Fruit fly (Drosophila melanogaster) whole organism, adult: ENCODE results near the gene S-Lap2.

ENCODE experiments used
- CG11617 ChIP-seq: fragments of 200-800 bp; sonication (Bioruptor generic); optimal IDR thresholded peaks from 2 replicates; lab custom pipeline; 2017; ENCODE audit warnings: mild to moderate bottlenecking, missing biosample characterization, missing genetic modification reagents, missing genetic modification characterization
- CG12768 ChIP-seq: fragments of 200-800 bp; sonication (Bioruptor generic); optimal IDR thresholded peaks from 2 replicates; lab custom pipeline; 2017; ENCODE audit warnings: missing biosample characterization, missing genetic modification characterization, mild to moderate bottlenecking, moderate library complexity, missing genetic modification reagents
- CG14711 ChIP-seq: fragments of 200-800 bp; sonication (Bioruptor generic); optimal IDR thresholded peaks from 2 replicates; lab custom pipeline; 2018; ENCODE audit warnings: missing biosample characterization, mild to moderate bottlenecking, missing genetic modification characterization, moderate library complexity
- CG1620 ChIP-seq: fragments of 200-800 bp; sonication (Bioruptor generic); optimal IDR thresholded peaks from 2 replicates; lab custom pipeline; 2016; ENCODE audit warnings: missing biosample characterization, missing genetic modification characterization
- CG33017 ChIP-seq: fragments of 200-800 bp; sonication (Bioruptor generic); optimal IDR thresholded peaks from 2 replicates; lab custom pipeline; 2018; ENCODE audit warnings: missing biosample characterization, mild to moderate bottlenecking, missing genetic modification characterization, moderate library complexity
- CG5204 ChIP-seq: fragments of 200-800 bp; sonication (Bioruptor generic); optimal IDR thresholded peaks from 2 replicates; lab custom pipeline; 2016; ENCODE audit warnings: missing biosample characterization, missing genetic modification characterization
- CG7045 ChIP-seq: fragments of 200-800 bp; sonication (Bioruptor generic); optimal IDR thresholded peaks from 2 replicates; lab custom pipeline; 2017; ENCODE audit warnings: missing biosample characterization, mild to moderate bottlenecking, missing genetic modification characterization
- CG7101 ChIP-seq: fragments of 200-800 bp; sonication (Bioruptor generic); optimal IDR thresholded peaks from 2 replicates; lab custom pipeline; 2018; ENCODE audit warnings: missing biosample characterization, mild to moderate bottlenecking, missing genetic modification characterization, moderate library complexity
- Clk ChIP-seq: fragments of 200-800 bp; sonication (Bioruptor generic); optimal IDR thresholded peaks from 2 replicates; lab custom pipeline; 2017; ENCODE audit warnings: missing biosample characterization, missing genetic modification characterization
- Crg-1 ChIP-seq: fragments of 200-800 bp; sonication (Bioruptor generic); optimal IDR thresholded peaks from 2 replicates; lab custom pipeline; 2016; ENCODE audit warnings: missing biosample characterization, missing genetic modification characterization
- Hr96 ChIP-seq: fragments of 200-800 bp; sonication (Bioruptor generic); optimal IDR thresholded peaks from 2 replicates; lab custom pipeline; 2016; ENCODE audit warnings: missing biosample characterization, missing genetic modification characterization
- Mnt ChIP-seq: fragments of 200-800 bp; sonication (Bioruptor generic); optimal IDR thresholded peaks from 2 replicates; lab custom pipeline; 2016; ENCODE audit warnings: missing biosample characterization, mild to moderate bottlenecking, missing genetic modification characterization
- bab1 ChIP-seq: fragments of 200-800 bp; sonication (Bioruptor generic); optimal IDR thresholded peaks from 3 replicates; lab custom pipeline; 2019; ENCODE audit warnings: missing biosample characterization, mild to moderate bottlenecking, missing genetic modification characterization, moderate library complexity
- cic ChIP-seq: fragments of 200-800 bp; sonication (Bioruptor generic); optimal IDR thresholded peaks from 2 replicates; lab custom pipeline; 2017; ENCODE audit warnings: missing biosample characterization, mild to moderate bottlenecking, missing genetic modification characterization, moderate library complexity
- cnc ChIP-seq, 2 experiments: fragments of >200 bp; optimal IDR thresholded peaks; 2 replicates each; lab custom pipeline; 2017
- kay ChIP-seq: fragments of 200-800 bp; sonication (Bioruptor generic); peaks from one replicate; lab custom pipeline; 2016; ENCODE audit warnings: missing biosample characterization, missing genetic modification characterization, borderline replicate concordance
- ovo ChIP-seq: fragments of 200-800 bp; sonication (Bioruptor generic); optimal IDR thresholded peaks from 2 replicates; lab custom pipeline; 2016; ENCODE audit warnings: missing biosample characterization, missing genetic modification characterization
- pad ChIP-seq: fragments of 200-800 bp; sonication (Bioruptor generic); optimal IDR thresholded peaks from 3 replicates; lab custom pipeline; 2017; ENCODE audit warnings: missing biosample characterization, missing genetic modification characterization, mild to moderate bottlenecking, moderate library complexity, missing genetic modification reagents
- tj ChIP-seq: fragments of 200-800 bp; sonication (Bioruptor generic); optimal IDR thresholded peaks from 3 replicates; lab custom pipeline; 2017; ENCODE audit warnings: missing biosample characterization, mild to moderate bottlenecking, missing genetic modification characterization, moderate library complexity
- toe ChIP-seq: fragments of 200-800 bp; sonication (Bioruptor generic); optimal IDR thresholded peaks from 2 replicates; lab custom pipeline; 2016; ENCODE audit warnings: missing biosample characterization, missing genetic modification characterization

Gene S-Lap2

dm6 chr3L:8584086-8584485 is 35.6 kb upstream of the S-Lap2 start:
- TF ChIP-seq Mnt (GFP tag; lab: Kevin White, UChicago) (no peak), CG7045 (GFP tag; lab: Kevin White, UChicago) (no peak), CG12768 (GFP tag; lab: Kevin White, UChicago) (no peak), bab1 (GFP tag; lab: Kevin White, UChicago) (no peak), CG5204 (GFP tag; lab: Kevin White, UChicago) (no peak)

- no peak for TF ChIP-seq cnc (optimal IDR thresholded peaks at IDR 0.05; lab: Kevin White, UChicago)
- peak; percentile 93 for TF ChIP-seq bab1 (GFP tag; lab: Kevin White, UChicago)
- peak; percentile 75 for TF ChIP-seq tj (GFP tag; lab: Kevin White, UChicago)
- TF ChIP-seq toe (GFP tag; lab: Kevin White, UChicago), result peak; percentile 91
- TF ChIP-seq CG11617, result peak; percentile 96
- TF ChIP-seq Crg-1 (GFP tag; lab: Kevin White, UChicago), result peak; percentile 97
- peak; percentile 91 for TF ChIP-seq CG33017 (tag; lab: Kevin White, UChicago)
- TF ChIP-seq Clk, result peak; percentile 95
- peak; percentile 91 for TF ChIP-seq pad (GFP tag; lab: Kevin White, UChicago)
- peak; percentile 98 for TF ChIP-seq Mnt (GFP tag; lab: Kevin White, UChicago)
- peak; percentile 95 for TF ChIP-seq CG12768 (GFP tag; lab: Kevin White, UChicago)
- TF ChIP-seq CG7045 (GFP tag; lab: Kevin White, UChicago), result peak; percentile 95
- peak; percentile 88 for TF ChIP-seq CG14711 (tag; lab: Kevin White, UChicago)
- TF ChIP-seq ovo (GFP tag; lab: Kevin White, UChicago), result peak; percentile 95
- TF ChIP-seq CG1620, result peak; percentile 97
- TF ChIP-seq kay (GFP tag; lab: Kevin White, UChicago), result no peak
- peak; percentile 92 for TF ChIP-seq CG5204 (GFP tag; lab: Kevin White, UChicago)
- peak; percentile 97 for TF ChIP-seq Hr96 (GFP tag; lab: Kevin White, UChicago)
- TF ChIP-seq cic (GFP tag; lab: Kevin White, UChicago), result peak; percentile 90
- peak; percentile 98 for TF ChIP-seq CG7101 (tag; lab: Kevin White, UChicago)
These were observed 18.8 kb upstream of the S-Lap2 start, which contains the start of the genes Nelf-E and RpL14 for dm6 chr3L:8600752-8601433. Gene Nelf-E, minus strand, starts transcription at chr3L:8600879. Gene RpL14, plus strand, starts transcription at chr3L:8601006.

dm6 chr3L:8603880-8604692 is 15.6 kb upstream of the S-Lap2 start, which contains the start of the genes CG5989 and CG6282:
Gene CG5989, minus strand, starts transcription at chr3L:8604149.
Gene CG6282, plus strand, starts transcription at chr3L:8604657.
- TF ChIP-seq CG7045 (GFP tag; lab: Kevin White, UChicago) (peak; percentile 49), Hr96 (GFP tag; lab: Kevin White, UChicago) (peak; percentile 7), kay (GFP tag; lab: Kevin White, UChicago) (no peak), cic (GFP tag; lab: Kevin White, UChicago) (no peak), CG14711 (tag; lab: Kevin White, UChicago) (peak; percentile 81), CG12768 (GFP tag; lab: Kevin White, UChicago) (no peak), CG11617 (no peak), CG33017 (tag; lab: Kevin White, UChicago) (peak; percentile 9), toe (GFP tag; lab: Kevin White, UChicago) (peak; percentile 12), CG5204 (GFP tag; lab: Kevin White, UChicago) (peak; percentile 45), Mnt (GFP tag; lab: Kevin White, UChicago) (peak; percentile 31), CG7101 (tag; lab: Kevin White, UChicago) (peak; percentile 5)

- no peak for TF ChIP-seq bab1 (GFP tag; lab: Kevin White, UChicago)
- TF ChIP-seq Mnt (GFP tag; lab: Kevin White, UChicago), result no peak
- TF ChIP-seq cnc (optimal IDR thresholded peaks at IDR 0.05; lab: Kevin White, UChicago), result no peak
- no peak for TF ChIP-seq CG14711 (tag; lab: Kevin White, UChicago)
- TF ChIP-seq pad (GFP tag; lab: Kevin White, UChicago), result no peak
- TF ChIP-seq Crg-1 (GFP tag; lab: Kevin White, UChicago), result no peak
- peak; percentile 2 for TF ChIP-seq toe (GFP tag; lab: Kevin White, UChicago)
- peak; percentile 17 for TF ChIP-seq CG5204 (GFP tag; lab: Kevin White, UChicago)
- no peak for TF ChIP-seq CG12768 (GFP tag; lab: Kevin White, UChicago)
- no peak for TF ChIP-seq CG7101 (tag; lab: Kevin White, UChicago)
- no peak for TF ChIP-seq cic (GFP tag; lab: Kevin White, UChicago)
- TF ChIP-seq kay (GFP tag; lab: Kevin White, UChicago), result no peak
- no peak for TF ChIP-seq CG1620
- TF ChIP-seq CG11617, result no peak
- TF ChIP-seq tj (GFP tag; lab: Kevin White, UChicago), result no peak
- TF ChIP-seq CG7045 (GFP tag; lab: Kevin White, UChicago), result peak; percentile 29
- TF ChIP-seq CG33017 (tag; lab: Kevin White, UChicago), result no peak
- TF ChIP-seq ovo (GFP tag; lab: Kevin White, UChicago), result no peak
- no peak for TF ChIP-seq Hr96 (GFP tag; lab: Kevin White, UChicago)
These were observed 12.2 kb upstream of the S-Lap2 start for dm6 chr3L:8607449-8607848.

dm6 chr3L:8616935-8617334 is 2.8 kb upstream of the S-Lap2 start, which contains the start of gene S-Lap1:
Gene S-Lap1, plus strand, starts transcription at chr3L:8617235.
- TF ChIP-seq Hr96 (GFP tag; lab: Kevin White, UChicago), result no peak
- TF ChIP-seq tj (GFP tag; lab: Kevin White, UChicago), result no peak
- TF ChIP-seq kay (GFP tag; lab: Kevin White, UChicago), result no peak
- TF ChIP-seq Clk, result no peak
- TF ChIP-seq bab1 (GFP tag; lab: Kevin White, UChicago), result no peak
- TF ChIP-seq Crg-1 (GFP tag; lab: Kevin White, UChicago), result no peak
- no peak for TF ChIP-seq CG5204 (GFP tag; lab: Kevin White, UChicago)
- TF ChIP-seq CG1620, result no peak
- TF ChIP-seq pad (GFP tag; lab: Kevin White, UChicago), result no peak
- TF ChIP-seq Mnt (GFP tag; lab: Kevin White, UChicago), result no peak
